Fruit fly (Drosophila melanogaster) whole organism, embryonic: ENCODE data around the gene CG8312.

ENCODE experiments used
- Ada2b ChIP-seq: fragments of 200-800 bp; sonication (Bioruptor generic); IDR thresholded peaks from 2 replicates; pipeline ENCODE4 v1.3.6; 2022; ENCODE audit warnings: missing biosample characterization, missing genetic modification characterization
- Adf1 ChIP-seq: fragments of 200-800 bp; sonication (Bioruptor generic); IDR thresholded peaks from 2 replicates; pipeline ENCODE4 v1.3.6; 2022; ENCODE audit warnings: missing biosample characterization, missing genetic modification characterization
- Atf-2 ChIP-seq: fragments of 200-800 bp; sonication (Bioruptor generic); optimal IDR thresholded peaks from 2 replicates; lab custom pipeline; 2016; ENCODE audit warnings: missing biosample characterization, missing genetic modification characterization
- Atf3 ChIP-seq: fragments of 200-800 bp; sonication (Bioruptor generic); optimal IDR thresholded peaks from 3 replicates; lab custom pipeline; 2016; ENCODE audit warnings: missing biosample characterization, missing genetic modification characterization
- B-H1 ChIP-seq: fragments of 200-800 bp; sonication (Bioruptor generic); IDR thresholded peaks from 3 replicates; pipeline ENCODE4 v1.3.6; 2022; ENCODE audit warnings: missing biosample characterization, missing genetic modification characterization
- Bdp1 ChIP-seq: fragments of 200-800 bp; sonication (Bioruptor generic); optimal IDR thresholded peaks from 3 replicates; lab custom pipeline; 2016; ENCODE audit warnings: missing biosample characterization, missing genetic modification characterization
- CG10274 ChIP-seq: fragments of 200-800 bp; sonication (Bioruptor generic); optimal IDR thresholded peaks from 3 replicates; lab custom pipeline; 2017; ENCODE audit warnings: missing biosample characterization, mild to moderate bottlenecking, missing genetic modification characterization
- CG12155 ChIP-seq: fragments of 200-800 bp; sonication (Bioruptor generic); optimal IDR thresholded peaks from 3 replicates; lab custom pipeline; 2016; ENCODE audit warnings: missing biosample characterization, missing genetic modification characterization
- CG14860 ChIP-seq: fragments of 200-800 bp; sonication (Bioruptor generic); IDR thresholded peaks from 3 replicates; pipeline ENCODE4 v1.3.6; 2022; ENCODE audit warnings: missing biosample characterization, missing genetic modification characterization; ENCODE audit not compliant: partially characterized antibody
- CG17186 ChIP-seq: fragments of 200-800 bp; sonication (Bioruptor generic); optimal IDR thresholded peaks from 3 replicates; lab custom pipeline; 2017; ENCODE audit warnings: missing biosample characterization, missing genetic modification reagents, missing genetic modification characterization
- CG17612 ChIP-seq: fragments of 200-800 bp; sonication (Bioruptor generic); IDR thresholded peaks from 2 replicates; pipeline ENCODE4 v1.3.6; 2022; ENCODE audit warnings: missing biosample characterization, missing genetic modification characterization
- CG18262 ChIP-seq: fragments of 200-800 bp; optimal IDR thresholded peaks from 3 replicates; lab custom pipeline; 2019; ENCODE audit warnings: missing biosample characterization, mild to moderate bottlenecking, missing genetic modification characterization, moderate library complexity
- CG2712 ChIP-seq: fragments of 200-800 bp; optimal IDR thresholded peaks from 3 replicates; lab custom pipeline; 2019; ENCODE audit warnings: missing biosample characterization, mild to moderate bottlenecking, missing genetic modification characterization, moderate library complexity
- CG30431 ChIP-seq: fragments of 200-800 bp; sonication (Bioruptor generic); optimal IDR thresholded peaks from 2 replicates; lab custom pipeline; 2017; ENCODE audit warnings: missing biosample characterization, missing genetic modification characterization
- CG33213 ChIP-seq: fragments of 200-800 bp; sonication (Bioruptor generic); optimal IDR thresholded peaks from 3 replicates; lab custom pipeline; 2016; ENCODE audit warnings: missing biosample characterization, missing genetic modification characterization
- CG3407 ChIP-seq: fragments of 200-800 bp; sonication (Bioruptor generic); optimal IDR thresholded peaks from 2 replicates; lab custom pipeline; 2018; ENCODE audit warnings: missing biosample characterization, mild to moderate bottlenecking, missing genetic modification characterization
- CG3995 ChIP-seq: fragments of 200-800 bp; sonication (Bioruptor generic); optimal IDR thresholded peaks from 3 replicates; lab custom pipeline; 2016; ENCODE audit warnings: missing biosample characterization, missing genetic modification characterization
- CG4282 ChIP-seq: fragments of 200-800 bp; sonication (Bioruptor generic); optimal IDR thresholded peaks from 2 replicates; lab custom pipeline; 2016; ENCODE audit warnings: missing biosample characterization, missing genetic modification characterization
- CG4707 ChIP-seq: fragments of 200-800 bp; sonication (Bioruptor generic); optimal IDR thresholded peaks from 2 replicates; lab custom pipeline; 2018; ENCODE audit warnings: missing biosample characterization, mild to moderate bottlenecking, missing genetic modification characterization, moderate library complexity
- CG7786 ChIP-seq: fragments of 200-800 bp; sonication (Bioruptor generic); optimal IDR thresholded peaks from 2 replicates; lab custom pipeline; 2016; ENCODE audit warnings: missing biosample characterization, missing genetic modification characterization
- CG7839 ChIP-seq: fragments of 200-800 bp; sonication (Bioruptor generic); optimal IDR thresholded peaks from 3 replicates; lab custom pipeline; 2018; ENCODE audit warnings: missing biosample characterization, mild to moderate bottlenecking, missing genetic modification characterization, moderate library complexity
- CG8924 ChIP-seq: fragments of 200-800 bp; optimal IDR thresholded peaks from 3 replicates; lab custom pipeline; 2019; ENCODE audit warnings: missing biosample characterization, mild to moderate bottlenecking, missing genetic modification characterization, moderate library complexity
- CG9932 ChIP-seq: fragments of 200-800 bp; sonication (Bioruptor generic); IDR thresholded peaks from 2 replicates; pipeline ENCODE4 v1.3.6; 2022; ENCODE audit warnings: missing biosample characterization, missing genetic modification characterization
- Dll ChIP-seq: fragments of 200-800 bp; sonication (Bioruptor generic); IDR thresholded peaks from 4 replicates; pipeline ENCODE4 v1.3.6; 2022; ENCODE audit warnings: missing biosample characterization, missing genetic modification characterization; ENCODE audit not compliant: partially characterized antibody
- Dp ChIP-seq: fragments of 200-800 bp; sonication (Bioruptor generic); optimal IDR thresholded peaks from 2 replicates; lab custom pipeline; 2018; ENCODE audit warnings: missing biosample characterization, mild to moderate bottlenecking, missing genetic modification characterization, moderate library complexity
- H2.0 ChIP-seq: fragments of 200-800 bp; sonication (Bioruptor generic); IDR thresholded peaks from 2 replicates; pipeline ENCODE4 v1.3.6; 2022; ENCODE audit warnings: missing biosample characterization, missing genetic modification characterization
- Lpt ChIP-seq: fragments of >200 bp; optimal IDR thresholded peaks from 2 replicates; lab custom pipeline; 2018; ENCODE audit warnings: missing biosample characterization, missing genetic modification characterization
- Med ChIP-seq: fragments of 200-800 bp; sonication (Bioruptor generic); peaks from one replicate; lab custom pipeline; 2016; ENCODE audit warnings: missing biosample characterization, missing genetic modification characterization, mild to moderate bottlenecking, inconsistent platforms, moderate library complexity
- Mrtf ChIP-seq: fragments of 200-800 bp; sonication (Bioruptor generic); IDR thresholded peaks from 3 replicates; pipeline ENCODE4 v1.3.6; 2022; ENCODE audit warnings: missing biosample characterization, missing genetic modification characterization
- Nf-YC ChIP-seq: fragments of 200-800 bp; optimal IDR thresholded peaks from 3 replicates; lab custom pipeline; 2019; ENCODE audit warnings: missing biosample characterization, mild to moderate bottlenecking, missing genetic modification characterization, moderate library complexity
- Ptx1 ChIP-seq: fragments of 200-800 bp; sonication (Bioruptor generic); IDR thresholded peaks from 2 replicates; pipeline ENCODE4 v1.3.6; 2022; ENCODE audit warnings: missing biosample characterization, missing genetic modification characterization
- Ravus ChIP-seq: fragments of 200-800 bp; sonication (Bioruptor generic); IDR thresholded peaks from 2 replicates; pipeline ENCODE4 v1.3.6; 2022; ENCODE audit warnings: missing biosample characterization, missing genetic modification characterization
- Stat92E ChIP-seq, 3 experiments: fragments of >200 bp in 2 of 3; fragments of 200-800 bp in 1 of 3; sonication (Bioruptor generic) in 1 of 3; optimal IDR thresholded peaks; 2 replicates each; lab custom pipeline; 2017 to 2019; ENCODE audit warnings: missing biosample characterization in 3 of 3, missing genetic modification characterization in 3 of 3, mild to moderate bottlenecking in 1 of 3, moderate library complexity in 1 of 3
- TFAM ChIP-seq: fragments of 200-800 bp; sonication (Bioruptor generic); optimal IDR thresholded peaks from 2 replicates; lab custom pipeline; 2017; ENCODE audit warnings: missing biosample characterization, missing genetic modification characterization, inconsistent platforms
- Usf ChIP-seq: fragments of 200-800 bp; sonication (Bioruptor generic); optimal IDR thresholded peaks from 2 replicates; lab custom pipeline; 2017; ENCODE audit warnings: missing genotype, missing biosample characterization, missing genetic modification characterization
- amos ChIP-seq: fragments of 200-800 bp; sonication (Bioruptor generic); IDR thresholded peaks from 2 replicates; pipeline ENCODE4 v1.3.6; 2022; ENCODE audit warnings: missing biosample characterization, missing genetic modification characterization; ENCODE audit not compliant: partially characterized antibody
- aop ChIP-seq: fragments of 200-800 bp; sonication (Bioruptor generic); IDR thresholded peaks from 2 replicates; pipeline ENCODE4 v1.3.6; 2022; ENCODE audit warnings: missing biosample characterization, missing genetic modification characterization
- chinmo ChIP-seq: fragments of 200-800 bp; sonication (Bioruptor generic); IDR thresholded peaks from 4 replicates; pipeline ENCODE4 v1.3.6; 2022; ENCODE audit warnings: missing biosample characterization, missing genetic modification characterization; ENCODE audit not compliant: partially characterized antibody
- croc ChIP-seq: fragments of 200-800 bp; sonication (Bioruptor generic); conservative IDR thresholded peaks from 3 replicates; pipeline ENCODE4 v1.3.6; 2022; ENCODE audit warnings: missing biosample characterization, missing genetic modification characterization
- dmrt99B ChIP-seq: fragments of 200-800 bp; sonication (Bioruptor generic); optimal IDR thresholded peaks from 2 replicates; lab custom pipeline; 2018; ENCODE audit warnings: missing biosample characterization, mild to moderate bottlenecking, missing genetic modification characterization, moderate library complexity
- fd96Cb ChIP-seq: fragments of 200-800 bp; sonication (Bioruptor generic); optimal IDR thresholded peaks from 2 replicates; lab custom pipeline; 2018; ENCODE audit warnings: missing biosample characterization, mild to moderate bottlenecking, missing genetic modification characterization, moderate library complexity
- grau ChIP-seq: fragments of 200-800 bp; optimal IDR thresholded peaks from 3 replicates; lab custom pipeline; 2019; ENCODE audit warnings: missing biosample characterization, mild to moderate bottlenecking, missing genetic modification characterization, moderate library complexity
- grn ChIP-seq: fragments of 200-800 bp; sonication (Bioruptor generic); optimal IDR thresholded peaks from 3 replicates; lab custom pipeline; 2017; ENCODE audit warnings: missing biosample characterization, missing genetic modification characterization
- inv ChIP-seq: fragments of 200-800 bp; sonication (Bioruptor generic); IDR thresholded peaks from 2 replicates; pipeline ENCODE4 v1.3.6; 2022; ENCODE audit warnings: missing biosample characterization, missing genetic modification characterization; ENCODE audit not compliant: partially characterized antibody
- lab ChIP-seq: fragments of 200-800 bp; sonication (Bioruptor generic); optimal IDR thresholded peaks from 3 replicates; lab custom pipeline; 2017; ENCODE audit warnings: missing biosample characterization, missing genetic modification characterization, mild to moderate bottlenecking, moderate library complexity, missing genetic modification reagents
- sens-2 ChIP-seq: fragments of 200-800 bp; sonication (Bioruptor generic); IDR thresholded peaks from 2 replicates; pipeline ENCODE4 v1.3.6; 2022; ENCODE audit warnings: missing biosample characterization, missing genetic modification characterization
- slou ChIP-seq: fragments of 200-800 bp; sonication (Bioruptor generic); optimal IDR thresholded peaks from 3 replicates; lab custom pipeline; 2016; ENCODE audit warnings: missing biosample characterization, missing genetic modification characterization
- stwl ChIP-seq: fragments of 200-800 bp; sonication (Bioruptor generic); optimal IDR thresholded peaks from 3 replicates; lab custom pipeline; 2018; ENCODE audit warnings: missing biosample characterization, mild to moderate bottlenecking, missing genetic modification characterization, moderate library complexity
- wdn ChIP-seq: fragments of 200-800 bp; sonication (Bioruptor generic); IDR thresholded peaks from 2 replicates; pipeline ENCODE4 v1.3.6; 2022; ENCODE audit warnings: missing biosample characterization, missing genetic modification characterization

CG8312 gene

dm6 chr3R:9559413-9560014 is 31.6 kb upstream of the CG8312 start, which contains the start of the genes AP-1mu and MBD-like (continued):
- TF ChIP-seq Stat92E (GFP tag; optimal IDR thresholded peaks at IDR 0.05; lab: Kevin White, UChicago) (no peak), Dp (peak; percentile 28), fd96Cb (peak; percentile 26), CG8924 (tag; lab: Kevin White, UChicago) (peak; percentile 63), grn (GFP tag; lab: Kevin White, UChicago) (peak; percentile 24), lab (peak; percentile 61), H2.0 (GFP tag; lab: Robert Waterston, UW) (peak; percentile 47; the same call in 1 of the 2 replicates), Lpt (GFP tag; lab: Kevin White, UChicago) (no peak), inv (0 out of 2 replicates have a peak, but pooled peaks have one; percentile 13), amos (GFP tag; lab: Robert Waterston, UW) (peak; percentile 29; the same call in 1 of the 2 replicates), slou (GFP tag; lab: Kevin White, UChicago) (peak; percentile 45), Med (peak; percentile 94), CG3407 (GFP tag; lab: Kevin White, UChicago) (no peak), stwl (tag; lab: Kevin White, UChicago) (peak; percentile 73), grau (tag; lab: Kevin White, UChicago) (peak; percentile 69), CG7839 (tag; lab: Kevin White, UChicago) (peak; percentile 62), CG3995 (GFP tag; lab: Kevin White, UChicago) (peak; percentile 51), Adf1 (GFP tag; lab: Robert Waterston, UW) (peak; percentile 33; the same call in 1 of the 2 replicates), CG9932 (GFP tag; lab: Robert Waterston, UW) (peak; percentile 83), CG14860 (no peak), CG33213 (peak; percentile 53), CG18262 (tag; lab: Kevin White, UChicago) (peak; percentile 57), Dll (GFP tag; lab: Robert Waterston, UW) (peak; percentile 61; the same call in 1 of the 4 replicates), chinmo (0 out of 4 replicates have a peak, but pooled peaks have one; percentile 10), CG17186 (GFP tag; lab: Kevin White, UChicago) (peak; percentile 77), Ada2b (GFP tag; lab: Robert Waterston, UW) (0 out of 2 replicates have a peak, but pooled peaks have one; percentile 18), CG7786 (GFP tag; lab: Kevin White, UChicago) (peak; percentile 60), Ravus (GFP tag; lab: Robert Waterston, UW) (no peak), CG4707 (no peak), wdn (GFP tag; lab: Robert Waterston, UW) (no peak), dmrt99B (tag; lab: Kevin White, UChicago) (no peak), croc (GFP tag; lab: Robert Waterston, UW) (peak; percentile 25; the same call in 1 of the 3 replicates), Mrtf (peak; percentile 14; the same call in 1 of the 3 replicates), sens-2 (GFP tag; lab: Robert Waterston, UW) (no peak), CG30431 (GFP tag; lab: Kevin White, UChicago) (peak; percentile 31), Atf3 (GFP tag; lab: Kevin White, UChicago) (peak; percentile 65), CG2712 (peak; percentile 71), CG10274 (GFP tag; lab: Kevin White, UChicago) (no peak), CG4282 (GFP tag; lab: Kevin White, UChicago) (no peak), Nf-YC (tag; lab: Kevin White, UChicago) (peak; percentile 62), aop (GFP tag; lab: Robert Waterston, UW) (no peak), Atf-2 (peak; percentile 28), TFAM (GFP tag; lab: Kevin White, UChicago) (no peak), Ptx1 (GFP tag; lab: Robert Waterston, UW) (peak; percentile 83), CG12155 (GFP tag; lab: Kevin White, UChicago) (peak; percentile 74), Bdp1 (GFP tag; lab: Kevin White, UChicago) (peak; percentile 64), Usf (GFP tag; lab: Kevin White, UChicago) (no peak), CG17612 (GFP tag; lab: Robert Waterston, UW) (no peak), B-H1 (GFP tag; lab: Robert Waterston, UW) (peak; percentile 47; the same call in 2 of the 3 replicates)
